Worm (Caenorhabditis elegans) whole organism, midembryonic: Measurements from ENCODE around the gene pyc-1.

Experiments
- T22C8.4 ChIP-seq: fragments of 200-800 bp; sonication (Bioruptor generic); IDR thresholded peaks from 2 replicates; pipeline ENCODE4 v1.3.6; 2022; ENCODE audit warnings: missing genetic modification characterization, missing compliant biosample characterization
- cog-1 ChIP-seq: sonication (generic microtip); optimal IDR thresholded peaks from 2 replicates; lab custom pipeline; 2016; ENCODE audit warnings: missing genetic modification characterization, missing compliant biosample characterization
- flt-1 ChIP-seq: fragments of 200-800 bp; sonication (Bioruptor generic); IDR thresholded peaks from 2 replicates; pipeline ENCODE4 v1.3.6; 2022; ENCODE audit warnings: missing genetic modification characterization, missing compliant biosample characterization
- klf-2 ChIP-seq: fragments of 200-800 bp; sonication (Bioruptor generic); conservative IDR thresholded peaks from 2 replicates; pipeline ENCODE4 v1.3.6; 2022; ENCODE audit warnings: missing genetic modification reagents, missing genetic modification characterization, missing compliant biosample characterization
- med-1 ChIP-seq: sonication (generic microtip); optimal IDR thresholded peaks from 2 replicates; lab custom pipeline; 2017; ENCODE audit warnings: missing genetic modification characterization, mild to moderate bottlenecking, missing compliant biosample characterization, antibody characterized with exemption, missing genetic modification reagents; ENCODE audit not compliant: insufficient read depth
- ref-1 ChIP-seq: fragments of 200-800 bp; sonication (Bioruptor generic); conservative IDR thresholded peaks from 2 replicates; pipeline ENCODE4 v1.3.6; 2022; ENCODE audit warnings: missing genetic modification reagents, missing genetic modification characterization, missing compliant biosample characterization
- tab-1 ChIP-seq: fragments of 200-800 bp; sonication (Bioruptor generic); IDR thresholded peaks from 2 replicates; pipeline ENCODE4 v1.3.6; 2022; ENCODE audit warnings: missing genetic modification characterization, missing compliant biosample characterization
- ztf-23 ChIP-seq: fragments of 200-800 bp; sonication (Bioruptor generic); IDR thresholded peaks from 2 replicates; pipeline ENCODE4 v1.3.6; 2022; ENCODE audit warnings: missing genetic modification reagents, missing genetic modification characterization, missing compliant biosample characterization
- ztf-29 ChIP-seq: fragments of 200-800 bp; sonication (Bioruptor generic); IDR thresholded peaks from 2 replicates; pipeline ENCODE4 v1.3.6; 2022; ENCODE audit warnings: missing genetic modification reagents, missing genetic modification characterization, missing compliant biosample characterization

Gene pyc-1

DNA sequence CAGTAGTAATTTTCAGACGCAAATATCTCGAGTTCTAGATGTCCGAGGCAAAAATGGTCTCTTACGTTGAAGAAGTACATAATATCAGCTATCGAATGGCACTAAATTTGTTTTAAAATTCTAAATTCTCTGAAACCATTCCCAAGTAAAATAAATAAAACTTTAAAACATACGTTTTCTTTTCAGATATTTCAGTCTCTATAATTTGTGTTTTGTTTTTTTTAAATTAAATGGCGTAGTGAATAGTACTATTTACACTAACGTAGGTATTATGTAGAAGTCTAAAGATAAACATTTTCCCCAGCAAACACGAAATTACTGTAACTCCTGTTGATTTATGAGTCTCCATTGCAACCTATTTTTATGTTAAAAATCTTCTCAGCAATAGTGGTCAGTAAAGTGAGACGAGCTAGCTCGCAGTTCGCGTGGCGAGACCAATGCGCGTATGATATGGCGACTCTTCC is 5.0 kb downstream of the pyc-1 start:
- TF ChIP-seq med-1 (GFP tag; lab: Kevin White, UChicago): no peak
- TF ChIP-seq flt-1 (GFP tag; lab: Robert Waterston, UW): no peak
- no peak for TF ChIP-seq T22C8.4
- no peak for TF ChIP-seq cog-1
- TF ChIP-seq klf-2 (GFP tag; lab: Robert Waterston, UW): no peak
- no peak for TF ChIP-seq ztf-23 (GFP tag; lab: Robert Waterston, UW)
- no peak for TF ChIP-seq tab-1 (GFP tag; lab: Robert Waterston, UW)
- TF ChIP-seq ztf-29 (GFP tag; lab: Robert Waterston, UW): no peak
- no peak for TF ChIP-seq ref-1 (GFP tag; lab: Robert Waterston, UW)

DNA sequence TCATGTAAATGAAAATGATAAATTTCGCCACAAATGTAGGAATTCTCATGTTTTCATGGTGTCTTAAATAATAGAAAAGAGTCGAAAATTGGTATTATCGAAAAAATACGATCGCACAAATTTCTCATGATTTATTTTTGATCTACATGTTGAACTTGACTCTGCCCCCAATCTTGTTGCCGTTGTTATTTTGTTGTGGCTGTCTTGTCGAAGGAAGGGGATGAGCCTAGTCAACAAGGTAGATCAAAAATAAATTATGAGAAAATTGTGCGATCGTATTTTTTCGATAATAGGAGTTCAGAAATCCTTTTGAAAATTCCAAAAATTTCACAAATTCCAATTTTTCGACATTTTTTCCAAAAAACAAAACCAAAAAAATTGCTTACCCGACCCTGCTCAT is 6.8 kb downstream of the pyc-1 start:
- TF ChIP-seq ref-1 (GFP tag; lab: Robert Waterston, UW) (no peak), flt-1 (GFP tag; lab: Robert Waterston, UW) (no peak), klf-2 (GFP tag; lab: Robert Waterston, UW) (no peak), med-1 (GFP tag; lab: Kevin White, UChicago) (no peak), cog-1 (no peak), ztf-29 (GFP tag; lab: Robert Waterston, UW) (no peak), T22C8.4 (no peak)

- no peak for TF ChIP-seq T22C8.4
- TF ChIP-seq cog-1: no peak
- TF ChIP-seq med-1 (GFP tag; lab: Kevin White, UChicago): no peak
- TF ChIP-seq klf-2 (GFP tag; lab: Robert Waterston, UW): no peak
- TF ChIP-seq ref-1 (GFP tag; lab: Robert Waterston, UW): no peak
- no peak for TF ChIP-seq ztf-23 (GFP tag; lab: Robert Waterston, UW)
- no peak for TF ChIP-seq flt-1 (GFP tag; lab: Robert Waterston, UW)
- no peak for TF ChIP-seq tab-1 (GFP tag; lab: Robert Waterston, UW)
- no peak for TF ChIP-seq ztf-29 (GFP tag; lab: Robert Waterston, UW)
Observed at ce11 chrV:11811921-11812320, 10.4 kb downstream of the pyc-1 start, which contains the start of gene D2023.3. Gene D2023.3 (minus strand): TSS chrV:11812021.

ce11 chrV:11809935-11810334 is 12.4 kb downstream of the pyc-1 start:
- TF ChIP-seq ztf-23 (GFP tag; lab: Robert Waterston, UW) (no peak), ztf-29 (GFP tag; lab: Robert Waterston, UW) (no peak), ref-1 (GFP tag; lab: Robert Waterston, UW) (no peak), cog-1 (no peak), tab-1 (GFP tag; lab: Robert Waterston, UW) (no peak), flt-1 (GFP tag; lab: Robert Waterston, UW) (no peak), klf-2 (GFP tag; lab: Robert Waterston, UW) (no peak), T22C8.4 (no peak), med-1 (GFP tag; lab: Kevin White, UChicago) (no peak)

DNA sequence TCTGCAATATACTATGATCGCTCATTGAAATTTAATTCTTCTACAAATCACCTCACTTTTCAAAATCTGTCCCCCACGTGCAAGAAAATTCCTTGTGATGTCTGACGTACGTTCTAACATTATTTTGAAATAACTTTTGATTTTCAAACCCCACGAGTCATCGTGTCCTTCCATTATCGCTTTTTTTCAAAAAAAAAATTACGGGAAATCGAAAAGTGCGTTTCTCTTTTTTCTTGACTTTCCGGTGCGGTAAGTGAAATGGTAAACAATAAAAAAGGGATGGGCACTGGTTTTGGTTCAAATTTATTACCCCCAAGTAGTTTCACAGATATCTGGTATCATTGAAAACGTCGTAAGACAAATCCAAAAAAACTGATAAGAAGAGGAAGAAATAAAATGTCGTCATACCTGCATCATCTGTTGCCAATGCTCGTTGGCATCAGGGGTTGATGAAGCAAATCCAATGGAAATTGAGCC is 18.8 kb downstream of the pyc-1 start:
- TF ChIP-seq med-1 (GFP tag; lab: Kevin White, UChicago) (no peak), tab-1 (GFP tag; lab: Robert Waterston, UW) (no peak)

- TF ChIP-seq ztf-29 (GFP tag; lab: Robert Waterston, UW) (no peak), ref-1 (GFP tag; lab: Robert Waterston, UW) (no peak), med-1 (GFP tag; lab: Kevin White, UChicago) (no peak), T22C8.4 (no peak), tab-1 (GFP tag; lab: Robert Waterston, UW) (no peak), ztf-23 (GFP tag; lab: Robert Waterston, UW) (no peak), cog-1 (no peak), flt-1 (GFP tag; lab: Robert Waterston, UW) (no peak), klf-2 (GFP tag; lab: Robert Waterston, UW) (no peak)
Observed at ce11 chrV:11802508-11802907, 19.8 kb downstream of the pyc-1 start.

DNA sequence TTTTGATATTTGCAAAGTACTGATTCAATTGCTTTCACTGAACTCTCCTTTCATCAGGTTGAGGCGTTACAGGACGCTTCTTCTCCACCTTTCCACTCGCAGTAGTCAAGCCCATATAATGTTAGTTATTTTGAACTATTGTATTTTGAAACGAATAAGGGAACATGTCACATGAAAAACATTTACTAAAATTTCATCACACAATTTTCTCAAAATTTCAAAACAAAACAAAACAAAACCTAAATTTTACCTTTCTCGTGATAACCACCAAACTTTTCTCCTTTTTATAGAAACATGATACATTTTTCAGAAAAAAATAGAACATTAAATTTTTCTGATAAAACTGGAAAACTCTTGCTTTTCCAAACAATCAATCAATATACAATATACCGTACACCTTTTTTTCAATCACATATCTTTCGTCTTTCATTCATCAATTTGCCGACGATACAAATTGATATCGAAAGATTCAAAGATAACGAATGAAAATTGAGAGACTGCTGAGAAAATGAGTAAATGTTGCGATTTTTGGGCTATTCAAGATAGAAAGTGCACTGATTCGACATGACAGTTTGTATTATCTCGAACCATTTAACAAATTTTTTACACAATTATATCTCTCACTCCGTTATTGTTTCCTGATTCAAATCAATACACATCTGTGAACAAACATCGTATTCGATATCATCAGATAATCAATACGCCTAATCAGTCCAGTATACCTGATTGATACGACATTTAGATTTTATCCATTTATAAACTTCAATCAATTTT is 21.1 kb downstream of the pyc-1 start:
- TF ChIP-seq klf-2 (GFP tag; lab: Robert Waterston, UW) (no peak), flt-1 (GFP tag; lab: Robert Waterston, UW) (no peak), tab-1 (GFP tag; lab: Robert Waterston, UW) (no peak), ref-1 (GFP tag; lab: Robert Waterston, UW) (no peak), med-1 (GFP tag; lab: Kevin White, UChicago) (no peak), cog-1 (no peak), ztf-29 (GFP tag; lab: Robert Waterston, UW) (no peak), T22C8.4 (no peak), ztf-23 (GFP tag; lab: Robert Waterston, UW) (no peak)

DNA sequence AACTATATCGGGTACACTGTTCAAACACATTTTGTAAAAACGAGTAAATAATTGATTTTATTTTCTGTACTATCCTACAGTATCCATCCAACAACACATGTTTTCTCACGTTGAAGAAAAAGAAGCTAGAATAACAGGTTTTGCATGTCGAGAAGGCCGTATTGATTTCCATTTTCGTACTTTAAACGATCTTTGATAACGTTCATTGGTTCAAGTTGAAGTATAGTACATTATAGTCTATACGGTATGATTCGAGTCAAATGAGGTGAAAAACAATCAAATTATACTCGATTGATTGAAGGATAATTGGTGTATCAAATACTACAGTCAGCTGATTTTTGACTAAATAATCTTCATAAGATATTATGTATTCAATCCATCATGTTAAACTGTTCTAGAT is 21.8 kb downstream of the pyc-1 start:
- TF ChIP-seq ztf-23 (GFP tag; lab: Robert Waterston, UW) (no peak), flt-1 (GFP tag; lab: Robert Waterston, UW) (no peak), ref-1 (GFP tag; lab: Robert Waterston, UW) (no peak), tab-1 (GFP tag; lab: Robert Waterston, UW) (no peak), T22C8.4 (no peak), med-1 (GFP tag; lab: Kevin White, UChicago) (no peak), cog-1 (no peak), ztf-29 (GFP tag; lab: Robert Waterston, UW) (no peak), klf-2 (GFP tag; lab: Robert Waterston, UW) (no peak)

DNA sequence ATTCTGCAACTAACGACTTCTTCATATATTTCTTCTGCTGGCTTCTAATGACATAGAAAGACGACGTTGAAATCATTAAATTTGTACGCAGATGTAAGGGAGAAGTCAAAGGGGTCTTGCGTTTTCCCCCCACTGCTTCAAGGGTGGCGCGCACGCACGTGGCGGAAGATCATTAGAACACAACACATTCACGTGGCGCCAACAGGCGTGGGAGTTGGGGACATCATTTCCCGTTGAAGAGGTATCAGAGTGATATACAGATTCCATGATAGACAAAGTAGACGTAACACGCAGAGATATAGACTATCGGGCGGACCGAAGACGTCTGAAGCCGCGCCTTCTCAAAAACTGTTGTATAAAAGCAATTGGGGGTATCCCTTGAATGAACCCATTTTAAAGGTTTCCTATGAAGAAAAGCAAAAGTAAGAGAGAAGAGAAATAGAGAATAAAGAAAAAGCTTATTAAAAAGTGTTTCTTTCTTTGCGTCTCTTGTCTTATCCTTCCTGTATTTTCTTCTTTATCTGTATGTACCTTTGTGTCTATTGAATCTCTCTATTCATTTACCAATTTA is 23.0 kb downstream of the pyc-1 start:
- TF ChIP-seq ztf-23 (GFP tag; lab: Robert Waterston, UW) (no peak), flt-1 (GFP tag; lab: Robert Waterston, UW) (no peak), klf-2 (GFP tag; lab: Robert Waterston, UW) (no peak), cog-1 (no peak), T22C8.4 (no peak), tab-1 (GFP tag; lab: Robert Waterston, UW) (no peak)
